Worm (Caenorhabditis elegans): ENCODE results near the gene clec-160.

- TF ChIP-seq nfya-1 (tag; optimal IDR thresholded peaks at IDR 0.05; ENCODE audit: borderline replicate concordance, insufficient read depth): no peak
- TF ChIP-seq snpc-4 (GFP tag; optimal IDR thresholded peaks at IDR 0.05): no peak
- TF ChIP-seq snpc-4 (tag; optimal IDR thresholded peaks at IDR 0.05): no peak
- no peak for TF ChIP-seq F49E8.2 (tag; optimal IDR thresholded peaks at IDR 0.05; ENCODE audit: insufficient read depth)
- no peak for TF ChIP-seq ama-1 (optimal IDR thresholded peaks at IDR 0.05)
- no peak for TF ChIP-seq ama-1 (GFP tag; optimal IDR thresholded peaks at IDR 0.05)
- no peak for TF ChIP-seq pha-4 (tag; optimal IDR thresholded peaks at IDR 0.05)
These were observed 45.5 kb upstream of the clec-160 start for ce11 chrIII:8321225-8321624.
